Fruit fly (Drosophila melanogaster) whole organism, adult: ENCODE measurements around the gene Obp83cd.

Experiments used
- CG11617 ChIP-seq: fragments of 200-800 bp; sonication (Bioruptor generic); optimal IDR thresholded peaks from 2 replicates; lab custom pipeline; 2017; ENCODE audit warnings: mild to moderate bottlenecking, missing biosample characterization, missing genetic modification reagents, missing genetic modification characterization
- CG12768 ChIP-seq: fragments of 200-800 bp; sonication (Bioruptor generic); optimal IDR thresholded peaks from 2 replicates; lab custom pipeline; 2017; ENCODE audit warnings: missing biosample characterization, missing genetic modification characterization, mild to moderate bottlenecking, moderate library complexity, missing genetic modification reagents
- CG14711 ChIP-seq: fragments of 200-800 bp; sonication (Bioruptor generic); optimal IDR thresholded peaks from 2 replicates; lab custom pipeline; 2018; ENCODE audit warnings: missing biosample characterization, mild to moderate bottlenecking, missing genetic modification characterization, moderate library complexity
- CG1620 ChIP-seq: fragments of 200-800 bp; sonication (Bioruptor generic); optimal IDR thresholded peaks from 2 replicates; lab custom pipeline; 2016; ENCODE audit warnings: missing biosample characterization, missing genetic modification characterization
- CG33017 ChIP-seq: fragments of 200-800 bp; sonication (Bioruptor generic); optimal IDR thresholded peaks from 2 replicates; lab custom pipeline; 2018; ENCODE audit warnings: missing biosample characterization, mild to moderate bottlenecking, missing genetic modification characterization, moderate library complexity
- CG5204 ChIP-seq: fragments of 200-800 bp; sonication (Bioruptor generic); optimal IDR thresholded peaks from 2 replicates; lab custom pipeline; 2016; ENCODE audit warnings: missing biosample characterization, missing genetic modification characterization
- CG7045 ChIP-seq: fragments of 200-800 bp; sonication (Bioruptor generic); optimal IDR thresholded peaks from 2 replicates; lab custom pipeline; 2017; ENCODE audit warnings: missing biosample characterization, mild to moderate bottlenecking, missing genetic modification characterization
- CG7101 ChIP-seq: fragments of 200-800 bp; sonication (Bioruptor generic); optimal IDR thresholded peaks from 2 replicates; lab custom pipeline; 2018; ENCODE audit warnings: missing biosample characterization, mild to moderate bottlenecking, missing genetic modification characterization, moderate library complexity
- Clk ChIP-seq: fragments of 200-800 bp; sonication (Bioruptor generic); optimal IDR thresholded peaks from 2 replicates; lab custom pipeline; 2017; ENCODE audit warnings: missing biosample characterization, missing genetic modification characterization
- Crg-1 ChIP-seq: fragments of 200-800 bp; sonication (Bioruptor generic); optimal IDR thresholded peaks from 2 replicates; lab custom pipeline; 2016; ENCODE audit warnings: missing biosample characterization, missing genetic modification characterization
- Hr96 ChIP-seq: fragments of 200-800 bp; sonication (Bioruptor generic); optimal IDR thresholded peaks from 2 replicates; lab custom pipeline; 2016; ENCODE audit warnings: missing biosample characterization, missing genetic modification characterization
- Mnt ChIP-seq: fragments of 200-800 bp; sonication (Bioruptor generic); optimal IDR thresholded peaks from 2 replicates; lab custom pipeline; 2016; ENCODE audit warnings: missing biosample characterization, mild to moderate bottlenecking, missing genetic modification characterization
- bab1 ChIP-seq: fragments of 200-800 bp; sonication (Bioruptor generic); optimal IDR thresholded peaks from 3 replicates; lab custom pipeline; 2019; ENCODE audit warnings: missing biosample characterization, mild to moderate bottlenecking, missing genetic modification characterization, moderate library complexity
- cic ChIP-seq: fragments of 200-800 bp; sonication (Bioruptor generic); optimal IDR thresholded peaks from 2 replicates; lab custom pipeline; 2017; ENCODE audit warnings: missing biosample characterization, mild to moderate bottlenecking, missing genetic modification characterization, moderate library complexity
- cnc ChIP-seq, 2 experiments: fragments of >200 bp; optimal IDR thresholded peaks; 2 replicates each; lab custom pipeline; 2017
- kay ChIP-seq: fragments of 200-800 bp; sonication (Bioruptor generic); peaks from one replicate; lab custom pipeline; 2016; ENCODE audit warnings: missing biosample characterization, missing genetic modification characterization, borderline replicate concordance
- ovo ChIP-seq: fragments of 200-800 bp; sonication (Bioruptor generic); optimal IDR thresholded peaks from 2 replicates; lab custom pipeline; 2016; ENCODE audit warnings: missing biosample characterization, missing genetic modification characterization
- pad ChIP-seq: fragments of 200-800 bp; sonication (Bioruptor generic); optimal IDR thresholded peaks from 3 replicates; lab custom pipeline; 2017; ENCODE audit warnings: missing biosample characterization, missing genetic modification characterization, mild to moderate bottlenecking, moderate library complexity, missing genetic modification reagents
- tj ChIP-seq: fragments of 200-800 bp; sonication (Bioruptor generic); optimal IDR thresholded peaks from 3 replicates; lab custom pipeline; 2017; ENCODE audit warnings: missing biosample characterization, mild to moderate bottlenecking, missing genetic modification characterization, moderate library complexity
- toe ChIP-seq: fragments of 200-800 bp; sonication (Bioruptor generic); optimal IDR thresholded peaks from 2 replicates; lab custom pipeline; 2016; ENCODE audit warnings: missing biosample characterization, missing genetic modification characterization

Gene Obp83cd

dm6 chr3R:6107792-6108191 is at the start of gene Obp83cd:
Gene Obp83cd, plus strand, starts transcription at chr3R:6108134.
- TF ChIP-seq toe (GFP tag; lab: Kevin White, UChicago) (no peak), tj (peak; percentile 0)

DNA sequence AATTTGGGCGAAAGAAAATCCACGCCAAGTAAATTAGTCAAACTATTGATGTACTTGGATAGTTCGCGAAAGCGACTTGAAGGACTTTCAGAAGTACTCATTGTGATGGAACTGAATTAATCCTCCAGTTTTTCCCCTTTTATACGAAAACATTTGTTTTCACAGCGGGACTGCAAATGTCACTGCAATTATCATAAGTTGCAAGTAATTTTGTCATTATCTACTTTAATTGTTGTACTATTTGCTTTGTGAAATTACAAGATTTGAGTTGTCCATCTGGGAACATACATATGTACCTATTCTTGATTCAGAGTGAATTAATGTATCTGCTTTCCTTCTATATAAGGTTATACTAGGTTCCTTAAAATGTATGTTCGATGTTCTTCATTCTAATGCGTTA is 29.8 kb upstream of the Obp83cd start, which contains the start of gene Or83c:
Gene Or83c (minus strand): TSS at position 101 of the 400 bp plus-strand sequence.
- no peak for TF ChIP-seq toe (GFP tag; lab: Kevin White, UChicago)
- no peak for TF ChIP-seq ovo (GFP tag; lab: Kevin White, UChicago)
- TF ChIP-seq Crg-1 (GFP tag; lab: Kevin White, UChicago), result no peak
- TF ChIP-seq CG11617 (GFP tag; lab: Kevin White, UChicago), result no peak
- TF ChIP-seq kay (GFP tag; lab: Kevin White, UChicago), result no peak
- TF ChIP-seq CG12768 (GFP tag; lab: Kevin White, UChicago), result no peak

- no peak for TF ChIP-seq Mnt (GFP tag; lab: Kevin White, UChicago)
- TF ChIP-seq kay (GFP tag; lab: Kevin White, UChicago), result no peak
- TF ChIP-seq CG14711, result no peak
- TF ChIP-seq ovo (GFP tag; lab: Kevin White, UChicago), result no peak
- no peak for TF ChIP-seq CG7101
- no peak for TF ChIP-seq cnc (optimal IDR thresholded peaks at IDR 0.05; lab: Kevin White, UChicago)
- no peak for TF ChIP-seq Hr96 (GFP tag; lab: Kevin White, UChicago)
- TF ChIP-seq CG12768 (GFP tag; lab: Kevin White, UChicago), result no peak
- no peak for TF ChIP-seq CG33017 (tag; lab: Kevin White, UChicago)
- no peak for TF ChIP-seq Clk
Measured at dm6 chr3R:6082132-6082531, 25.8 kb upstream of the Obp83cd start.

- TF ChIP-seq Clk (no peak), ovo (GFP tag; lab: Kevin White, UChicago) (no peak), CG33017 (tag; lab: Kevin White, UChicago) (no peak), CG12768 (GFP tag; lab: Kevin White, UChicago) (no peak), CG5204 (GFP tag; lab: Kevin White, UChicago) (no peak), Mnt (GFP tag; lab: Kevin White, UChicago) (no peak), cic (GFP tag; lab: Kevin White, UChicago) (no peak), CG1620 (GFP tag; lab: Kevin White, UChicago) (no peak), CG14711 (no peak)
Measured at dm6 chr3R:6097042-6097441, 10.9 kb upstream of the Obp83cd start.

DNA sequence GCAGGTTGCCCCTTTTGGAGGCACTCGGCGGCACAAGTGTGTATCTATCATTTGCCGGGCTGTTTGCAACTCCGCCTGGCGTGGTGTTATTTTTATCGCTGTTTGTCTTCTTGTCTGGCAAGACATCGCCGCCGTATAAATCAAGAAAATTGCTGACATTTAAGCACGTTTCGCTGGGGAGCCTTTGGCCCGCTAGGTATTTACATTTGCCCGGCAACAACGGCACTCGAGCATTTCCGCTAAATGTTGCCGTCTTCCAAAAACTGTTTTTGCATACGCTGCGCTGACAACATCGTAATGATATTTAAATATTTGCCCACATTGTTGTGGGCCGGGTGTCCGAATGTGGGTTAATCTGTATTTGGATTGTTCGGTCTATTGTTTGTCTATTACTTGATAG is 9.6 kb upstream of the Obp83cd start:
- TF ChIP-seq pad (GFP tag; lab: Kevin White, UChicago) (no peak), Mnt (GFP tag; lab: Kevin White, UChicago) (no peak), CG5204 (GFP tag; lab: Kevin White, UChicago) (no peak), CG7045 (no peak), Clk (no peak)

- TF ChIP-seq ovo (GFP tag; lab: Kevin White, UChicago) (peak; percentile 2), Clk (no peak)
Measured at dm6 chr3R:6100764-6101163, 7.2 kb upstream of the Obp83cd start, which contains the start of gene Gasp. Gene Gasp, minus strand, starts transcription at chr3R:6100887.

- TF ChIP-seq ovo (GFP tag; lab: Kevin White, UChicago) (no peak), CG33017 (tag; lab: Kevin White, UChicago) (no peak), toe (GFP tag; lab: Kevin White, UChicago) (no peak), Crg-1 (GFP tag; lab: Kevin White, UChicago) (no peak), CG5204 (GFP tag; lab: Kevin White, UChicago) (no peak), cic (GFP tag; lab: Kevin White, UChicago) (no peak), tj (no peak), CG1620 (GFP tag; lab: Kevin White, UChicago) (no peak), CG14711 (no peak), CG11617 (GFP tag; lab: Kevin White, UChicago) (no peak)
Measured at dm6 chr3R:6102318-6102717, 5.6 kb upstream of the Obp83cd start.

DNA sequence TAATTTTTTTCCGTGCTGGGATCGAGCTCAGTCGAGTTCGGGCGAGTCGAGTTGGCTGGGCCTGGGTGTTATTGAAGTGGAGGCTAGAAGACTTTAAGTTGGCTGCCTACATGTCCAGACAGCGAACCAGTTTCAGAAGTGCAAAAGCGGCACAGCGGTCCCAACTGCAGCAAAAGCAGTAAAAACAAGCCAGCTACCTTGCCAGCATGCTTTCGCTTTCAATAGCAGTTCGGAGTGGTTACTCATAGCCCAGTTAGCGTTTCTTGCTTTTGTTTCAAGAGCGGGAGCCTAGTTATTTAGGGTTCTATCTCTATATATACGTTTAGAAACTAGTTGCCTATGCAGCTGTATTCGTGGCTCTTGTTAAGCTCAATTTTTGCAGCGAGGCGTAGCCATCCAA is 5.2 kb upstream of the Obp83cd start:
- no peak for TF ChIP-seq cic (GFP tag; lab: Kevin White, UChicago)
- TF ChIP-seq ovo (GFP tag; lab: Kevin White, UChicago), result no peak
- no peak for TF ChIP-seq Crg-1 (GFP tag; lab: Kevin White, UChicago)
- no peak for TF ChIP-seq CG5204 (GFP tag; lab: Kevin White, UChicago)
- no peak for TF ChIP-seq Mnt (GFP tag; lab: Kevin White, UChicago)
- TF ChIP-seq CG7045, result no peak
- no peak for TF ChIP-seq pad (GFP tag; lab: Kevin White, UChicago)
- no peak for TF ChIP-seq CG12768 (GFP tag; lab: Kevin White, UChicago)
- TF ChIP-seq CG14711, result no peak
- no peak for TF ChIP-seq tj
- TF ChIP-seq bab1 (GFP tag; lab: Kevin White, UChicago), result no peak
- no peak for TF ChIP-seq Hr96 (GFP tag; lab: Kevin White, UChicago)
- TF ChIP-seq CG7101, result no peak
- TF ChIP-seq CG1620 (GFP tag; lab: Kevin White, UChicago), result no peak
- no peak for TF ChIP-seq kay (GFP tag; lab: Kevin White, UChicago)
- no peak for TF ChIP-seq CG11617 (GFP tag; lab: Kevin White, UChicago)
- no peak for TF ChIP-seq cnc (optimal IDR thresholded peaks at IDR 0.05; lab: Kevin White, UChicago)
- TF ChIP-seq Clk, result no peak
